Worm (Caenorhabditis elegans): ENCODE results near the gene gst-18.

gst-18 gene

DNA sequence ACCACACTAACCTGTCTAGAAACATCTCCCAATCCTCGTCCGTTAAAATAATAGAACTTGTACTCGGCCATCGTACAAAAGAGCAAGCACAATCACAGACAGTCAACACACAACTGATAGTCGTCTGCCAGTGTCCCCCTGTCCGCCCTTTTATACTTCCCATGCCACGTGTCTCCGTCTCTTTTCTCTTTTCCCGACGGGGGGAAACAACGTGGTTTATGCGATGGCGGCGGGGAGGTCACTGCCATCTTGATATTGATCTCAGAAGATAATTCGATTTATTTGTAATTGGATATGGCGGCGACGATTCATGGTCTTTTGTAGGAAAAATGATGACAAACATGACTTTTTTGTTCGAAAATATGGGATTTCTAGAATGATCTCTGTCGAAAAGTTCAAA lies 21.0 kb downstream of the gst-18 start, which contains the start of gene gst-20:
gst-20 (minus strand) TSS at position 170 of the 400 bp plus-strand sequence.
- TF ChIP-seq hlh-1 (tag; optimal IDR thresholded peaks at IDR 0.05) (no peak), snpc-4 (tag; optimal IDR thresholded peaks at IDR 0.05) (no peak), elt-1 (tag; optimal IDR thresholded peaks at IDR 0.05; ENCODE audit: borderline replicate concordance, insufficient read depth) (peak; percentile 82), nhr-12 (tag; optimal IDR thresholded peaks at IDR 0.05) (no peak), elt-3 (tag; optimal IDR thresholded peaks at IDR 0.05) (no peak)

DNA sequence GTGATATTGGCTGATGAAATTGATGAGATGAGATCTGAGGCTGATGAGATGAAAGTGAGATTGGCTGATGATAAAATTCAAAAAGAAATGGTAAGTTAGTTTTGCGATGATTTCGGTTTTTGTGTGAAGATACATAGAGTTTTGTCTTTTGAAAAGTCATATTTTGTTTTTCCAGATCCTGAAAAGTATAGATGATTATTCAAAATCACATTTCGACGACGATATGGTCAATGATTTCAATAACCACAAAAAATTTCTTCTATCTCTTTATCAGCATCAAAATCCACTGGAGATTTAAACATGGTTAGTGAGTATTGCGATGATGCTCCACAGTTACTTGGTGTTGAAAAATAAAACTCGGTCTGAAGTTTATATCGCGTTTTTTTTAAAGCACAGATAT lies 29.8 kb downstream of the gst-18 start, which contains the start of gene csp-1:
csp-1 (plus strand) TSS at position 301 of the 400 bp plus-strand sequence.
- TF ChIP-seq tbx-8 (GFP tag; optimal IDR thresholded peaks at IDR 0.05): no peak
- no peak for TF ChIP-seq mls-2 (tag; optimal IDR thresholded peaks at IDR 0.05)
- TF ChIP-seq nhr-28 (tag; optimal IDR thresholded peaks at IDR 0.05): no peak
- TF ChIP-seq ztf-11 (tag; optimal IDR thresholded peaks at IDR 0.05): no peak
- TF ChIP-seq ham-2 (GFP tag; optimal IDR thresholded peaks at IDR 0.05): no peak
- TF ChIP-seq nhr-12 (tag; optimal IDR thresholded peaks at IDR 0.05): no peak
- TF ChIP-seq bed-3 (GFP tag; optimal IDR thresholded peaks at IDR 0.05): no peak
- no peak for TF ChIP-seq lin-32 (GFP tag; optimal IDR thresholded peaks at IDR 0.05)
- no peak for TF ChIP-seq lin-13 (tag; optimal IDR thresholded peaks at IDR 0.05)
- TF ChIP-seq M03D4.4 (tag; optimal IDR thresholded peaks at IDR 0.05): no peak
- TF ChIP-seq ceh-39 (tag; optimal IDR thresholded peaks at IDR 0.05): no peak

- TF ChIP-seq unc-39 (tag; optimal IDR thresholded peaks at IDR 0.05) (no peak), nhr-2 (tag; optimal IDR thresholded peaks at IDR 0.05) (no peak), drap-1 (GFP tag; optimal IDR thresholded peaks at IDR 0.05) (no peak), mep-1 (tag; optimal IDR thresholded peaks at IDR 0.05) (peak; percentile 40), lsy-2 (tag; optimal IDR thresholded peaks at IDR 0.05) (peak; percentile 96), M03D4.4 (tag; optimal IDR thresholded peaks at IDR 0.05) (no peak), blmp-1 (tag; optimal IDR thresholded peaks at IDR 0.05) (no peak), nhr-76 (tag; optimal IDR thresholded peaks at IDR 0.05) (no peak), unc-120 (tag; optimal IDR thresholded peaks at IDR 0.05; ENCODE audit: poor library complexity, severe bottlenecking) (no peak), zip-8 (tag; optimal IDR thresholded peaks at IDR 0.05) (no peak), mab-5 (tag; optimal IDR thresholded peaks at IDR 0.05) (no peak), bed-3 (GFP tag; optimal IDR thresholded peaks at IDR 0.05) (no peak), nhr-28 (tag; optimal IDR thresholded peaks at IDR 0.05) (no peak), sptf-1 (tag; optimal IDR thresholded peaks at IDR 0.05) (no peak), ces-1 (GFP tag; optimal IDR thresholded peaks at IDR 0.05) (peak; percentile 71), mls-2 (tag; optimal IDR thresholded peaks at IDR 0.05) (no peak), ceh-83 (GFP tag; optimal IDR thresholded peaks at IDR 0.05) (no peak), flh-1 (GFP tag; optimal IDR thresholded peaks at IDR 0.05) (no peak), ztf-11 (tag; optimal IDR thresholded peaks at IDR 0.05) (no peak), elt-3 (tag; optimal IDR thresholded peaks at IDR 0.05) (no peak), ceh-43 (GFP tag; optimal IDR thresholded peaks at IDR 0.05) (no peak), lin-13 (tag; optimal IDR thresholded peaks at IDR 0.05) (peak; percentile 25), unc-62 (GFP tag; optimal IDR thresholded peaks at IDR 0.05) (no peak), nhr-12 (tag; optimal IDR thresholded peaks at IDR 0.05) (no peak), ceh-39 (tag; optimal IDR thresholded peaks at IDR 0.05) (no peak), pha-4 (tag; optimal IDR thresholded peaks at IDR 0.05) (no peak), elt-1 (tag; optimal IDR thresholded peaks at IDR 0.05; ENCODE audit: borderline replicate concordance, insufficient read depth) (no peak), ham-2 (GFP tag; optimal IDR thresholded peaks at IDR 0.05) (no peak), cnd-1 (tag; optimal IDR thresholded peaks at IDR 0.05) (no peak), sem-2 (GFP tag; optimal IDR thresholded peaks at IDR 0.05) (no peak), nhr-237 (tag; optimal IDR thresholded peaks at IDR 0.05) (peak; percentile 11), hlh-1 (tag; optimal IDR thresholded peaks at IDR 0.05) (no peak), snpc-4 (tag; optimal IDR thresholded peaks at IDR 0.05) (no peak), tbx-8 (GFP tag; optimal IDR thresholded peaks at IDR 0.05) (no peak), lin-32 (GFP tag; optimal IDR thresholded peaks at IDR 0.05) (no peak)
Observed at ce11 chrII:13596505-13596977, 34.1 kb downstream of the gst-18 start, which contains the start of the genes fbxc-23 and csc-1. TSS of gene fbxc-23 (minus strand) at chrII:13596555. TSS of gene csc-1 (plus strand) at chrII:13596955.

ce11 chrII:13595279-13595678 lies 35.4 kb downstream of the gst-18 start:
- TF ChIP-seq cnd-1 (tag; optimal IDR thresholded peaks at IDR 0.05) (no peak), unc-120 (tag; optimal IDR thresholded peaks at IDR 0.05; ENCODE audit: poor library complexity, severe bottlenecking) (no peak), ham-2 (GFP tag; optimal IDR thresholded peaks at IDR 0.05) (no peak), ceh-83 (GFP tag; optimal IDR thresholded peaks at IDR 0.05) (no peak), ces-1 (GFP tag; optimal IDR thresholded peaks at IDR 0.05) (no peak), mep-1 (tag; optimal IDR thresholded peaks at IDR 0.05) (no peak), lin-32 (GFP tag; optimal IDR thresholded peaks at IDR 0.05) (no peak), elt-3 (tag; optimal IDR thresholded peaks at IDR 0.05) (no peak), zip-8 (tag; optimal IDR thresholded peaks at IDR 0.05) (no peak), drap-1 (GFP tag; optimal IDR thresholded peaks at IDR 0.05) (no peak), nhr-2 (tag; optimal IDR thresholded peaks at IDR 0.05) (no peak), ztf-11 (tag; optimal IDR thresholded peaks at IDR 0.05) (no peak), flh-1 (GFP tag; optimal IDR thresholded peaks at IDR 0.05) (no peak), lin-13 (tag; optimal IDR thresholded peaks at IDR 0.05) (no peak), pha-4 (tag; optimal IDR thresholded peaks at IDR 0.05) (no peak), sem-2 (GFP tag; optimal IDR thresholded peaks at IDR 0.05) (no peak), nhr-12 (tag; optimal IDR thresholded peaks at IDR 0.05) (no peak)
